Worm (Caenorhabditis elegans): Measurements from ENCODE around the gene C49C8.3.

- no peak for TF ChIP-seq ztf-11 (tag; optimal IDR thresholded peaks at IDR 0.05)
- no peak for TF ChIP-seq zag-1 (tag; optimal IDR thresholded peaks at IDR 0.05)
- no peak for TF ChIP-seq alr-1 (tag; optimal IDR thresholded peaks at IDR 0.05)
These were observed 27.5 kb upstream of the C49C8.3 start, which contains the start of the genes F42A9.7 and F42A9.3 for ce11 chrIV:8617047-8617446.
